Fruit fly (Drosophila melanogaster) whole organism, embryonic: ENCODE results near the gene Rlb1.

Experiments used
- CG10565 ChIP-seq: fragments of 200-800 bp; sonication (Bioruptor generic); optimal IDR thresholded peaks from 3 replicates; lab custom pipeline; 2016; ENCODE audit warnings: missing biosample characterization, mild to moderate bottlenecking, missing genetic modification characterization
- CG11247 ChIP-seq: fragments of 200-800 bp; sonication (Bioruptor generic); IDR thresholded peaks from 2 replicates; pipeline ENCODE4 v1.3.6; 2022; ENCODE audit warnings: missing biosample characterization, missing genetic modification characterization
- CG11723 ChIP-seq: fragments of 200-800 bp; sonication (Bioruptor generic); optimal IDR thresholded peaks from 2 replicates; lab custom pipeline; 2017; ENCODE audit warnings: missing biosample characterization, mild to moderate bottlenecking, missing genetic modification characterization
- CG12219 ChIP-seq: fragments of 200-800 bp; sonication (Bioruptor generic); optimal IDR thresholded peaks from 3 replicates; lab custom pipeline; 2018; ENCODE audit warnings: missing biosample characterization, mild to moderate bottlenecking, missing genetic modification characterization
- CG12236 ChIP-seq: fragments of 200-800 bp; sonication (Bioruptor generic); optimal IDR thresholded peaks from 2 replicates; lab custom pipeline; 2016; ENCODE audit warnings: missing biosample characterization, missing genetic modification characterization
- CG15073 ChIP-seq: fragments of 200-800 bp; sonication (Bioruptor generic); optimal IDR thresholded peaks from 2 replicates; lab custom pipeline; 2016; ENCODE audit warnings: missing biosample characterization, missing genetic modification characterization
- CG15514 ChIP-seq: fragments of 200-800 bp; sonication (Bioruptor generic); optimal IDR thresholded peaks from 3 replicates; lab custom pipeline; 2017; ENCODE audit warnings: missing biosample characterization, missing genetic modification characterization, mild to moderate bottlenecking, moderate library complexity, missing genetic modification reagents
- CG15696 ChIP-seq: fragments of 200-800 bp; sonication (Bioruptor generic); optimal IDR thresholded peaks from 2 replicates; lab custom pipeline; 2019; ENCODE audit warnings: missing biosample characterization, mild to moderate bottlenecking, missing genetic modification characterization, moderate library complexity
- CG16815 ChIP-seq: fragments of 200-800 bp; sonication (Bioruptor generic); optimal IDR thresholded peaks from 3 replicates; lab custom pipeline; 2017; ENCODE audit warnings: missing biosample characterization, mild to moderate bottlenecking, missing genetic modification characterization
- CG17186 ChIP-seq: fragments of 200-800 bp; sonication (Bioruptor generic); optimal IDR thresholded peaks from 3 replicates; lab custom pipeline; 2017; ENCODE audit warnings: missing biosample characterization, missing genetic modification reagents, missing genetic modification characterization
- CG17385 ChIP-seq: fragments of 200-800 bp; sonication (Bioruptor generic); optimal IDR thresholded peaks from 3 replicates; lab custom pipeline; 2018; ENCODE audit warnings: missing biosample characterization, mild to moderate bottlenecking, missing genetic modification characterization
- CG2120 ChIP-seq: fragments of 200-800 bp; sonication (Bioruptor generic); optimal IDR thresholded peaks from 3 replicates; lab custom pipeline; 2016; ENCODE audit warnings: missing biosample characterization, missing genetic modification characterization
- CG3163 ChIP-seq: fragments of 200-800 bp; sonication (Bioruptor generic); optimal IDR thresholded peaks from 3 replicates; lab custom pipeline; 2016; ENCODE audit warnings: missing biosample characterization, missing genetic modification characterization
- CG32532 ChIP-seq: fragments of 200-800 bp; sonication (Bioruptor generic); IDR thresholded peaks from 2 replicates; pipeline ENCODE4 v1.3.6; 2022; ENCODE audit warnings: missing biosample characterization, missing genetic modification characterization
- CG34376 ChIP-seq: fragments of 200-800 bp; sonication (Bioruptor generic); optimal IDR thresholded peaks from 2 replicates; lab custom pipeline; 2018; ENCODE audit warnings: missing biosample characterization, mild to moderate bottlenecking, missing genetic modification characterization
- CG3726 ChIP-seq: fragments of 200-800 bp; sonication (Bioruptor generic); IDR thresholded peaks from 3 replicates; pipeline ENCODE4, ENCODE4 v1.3.6; 2022; ENCODE audit warnings: missing biosample characterization, missing genetic modification characterization
- CG6175 ChIP-seq: fragments of 200-800 bp; sonication (Bioruptor generic); IDR thresholded peaks from 3 replicates; pipeline ENCODE4 v1.3.6; 2022; ENCODE audit warnings: missing biosample characterization, missing genetic modification characterization
- CG6683 ChIP-seq: fragments of 200-800 bp; sonication (Bioruptor generic); optimal IDR thresholded peaks from 2 replicates; lab custom pipeline; 2017; ENCODE audit warnings: missing biosample characterization, mild to moderate bottlenecking, missing genetic modification characterization, missing genetic modification reagents
- CkIIα-i1 ChIP-seq: fragments of 200-800 bp; sonication (Bioruptor generic); IDR thresholded peaks from 2 replicates; pipeline ENCODE4 v1.3.6; 2022; ENCODE audit warnings: missing biosample characterization, missing genetic modification characterization
- Dfd ChIP-seq, 2 experiments: fragments of >200 bp; optimal IDR thresholded peaks; 2 replicates each; lab custom pipeline; 2017; ENCODE audit warnings: missing biosample characterization in 2 of 2, missing genetic modification characterization in 2 of 2
- Doc2 ChIP-seq: fragments of 200-800 bp; sonication (Bioruptor generic); IDR thresholded peaks from 2 replicates; pipeline ENCODE4 v1.3.6; 2022; ENCODE audit warnings: missing biosample characterization, missing genetic modification characterization
- Dref ChIP-seq: fragments of 200-800 bp; sonication (Bioruptor generic); IDR thresholded peaks from 2 replicates; pipeline ENCODE4 v1.3.6; 2022; ENCODE audit warnings: missing biosample characterization, missing genetic modification characterization
- Gsc ChIP-seq: fragments of 200-800 bp; sonication (Bioruptor generic); IDR thresholded peaks from 2 replicates; pipeline ENCODE4 v1.3.6; 2022; ENCODE audit warnings: missing biosample characterization, missing genetic modification characterization
- Hr39 ChIP-seq: fragments of >200 bp; optimal IDR thresholded peaks from 2 replicates; lab custom pipeline; 2017
- MESR4 ChIP-seq: fragments of 200-800 bp; sonication (Bioruptor generic); optimal IDR thresholded peaks from 2 replicates; lab custom pipeline; 2018; ENCODE audit warnings: missing biosample characterization, mild to moderate bottlenecking, missing genetic modification characterization, moderate library complexity
- Max ChIP-seq: fragments of 200-800 bp; sonication (Bioruptor generic); optimal IDR thresholded peaks from 2 replicates; lab custom pipeline; 2016; ENCODE audit warnings: missing biosample characterization, mild to moderate bottlenecking, missing genetic modification characterization
- NC2α ChIP-seq: fragments of 200-800 bp; sonication (Bioruptor generic); optimal IDR thresholded peaks from 2 replicates; lab custom pipeline; 2016; ENCODE audit warnings: missing biosample characterization, missing genetic modification characterization
- Nf-YC ChIP-seq: fragments of 200-800 bp; optimal IDR thresholded peaks from 3 replicates; lab custom pipeline; 2019; ENCODE audit warnings: missing biosample characterization, mild to moderate bottlenecking, missing genetic modification characterization, moderate library complexity
- Spps ChIP-seq: fragments of 200-800 bp; sonication (Bioruptor generic); optimal IDR thresholded peaks from 2 replicates; lab custom pipeline; 2018; ENCODE audit warnings: missing biosample characterization, mild to moderate bottlenecking, missing genetic modification characterization
- ara ChIP-seq: fragments of 200-800 bp; sonication (Bioruptor generic); IDR thresholded peaks from 2 replicates; pipeline ENCODE4 v1.3.6; 2022; ENCODE audit warnings: missing biosample characterization, missing genetic modification characterization
- bab2 ChIP-seq: fragments of 200-800 bp; sonication (Bioruptor generic); optimal IDR thresholded peaks from 2 replicates; lab custom pipeline; 2016; ENCODE audit warnings: missing biosample characterization, missing genetic modification characterization
- bigmax ChIP-seq: fragments of 200-800 bp; sonication (Bioruptor generic); optimal IDR thresholded peaks from 2 replicates; lab custom pipeline; 2018; ENCODE audit warnings: missing biosample characterization, mild to moderate bottlenecking, missing genetic modification characterization
- bowl ChIP-seq: fragments of 200-800 bp; sonication (Bioruptor generic); IDR thresholded peaks from 2 replicates; pipeline ENCODE4 v1.3.6; 2022; ENCODE audit warnings: missing biosample characterization, missing genetic modification characterization
- cas ChIP-seq: fragments of 200-800 bp; sonication (Bioruptor generic); IDR thresholded peaks from 2 replicates; pipeline ENCODE4 v1.3.6; 2022; ENCODE audit warnings: missing biosample characterization, missing genetic modification characterization
- emc ChIP-seq: fragments of 200-800 bp; sonication (Bioruptor generic); optimal IDR thresholded peaks from 2 replicates; lab custom pipeline; 2016; ENCODE audit warnings: missing biosample characterization, missing genetic modification characterization
- eyg ChIP-seq: fragments of 200-800 bp; sonication (Bioruptor generic); optimal IDR thresholded peaks from 3 replicates; lab custom pipeline; 2016; ENCODE audit warnings: missing biosample characterization, missing genetic modification characterization
- grn ChIP-seq: fragments of 200-800 bp; sonication (Bioruptor generic); optimal IDR thresholded peaks from 3 replicates; lab custom pipeline; 2017; ENCODE audit warnings: missing biosample characterization, missing genetic modification characterization
- gro ChIP-seq: fragments of 200-800 bp; sonication (Bioruptor generic); optimal IDR thresholded peaks from 2 replicates; lab custom pipeline; 2016; ENCODE audit warnings: missing biosample characterization, missing genetic modification characterization
- hkb ChIP-seq, 2 experiments: fragments of 200-800 bp in 1 of 2; fragments of >200 bp in 1 of 2; sonication (Bioruptor generic) in 1 of 2; IDR thresholded peaks in 1 of 2; optimal IDR thresholded peaks in 1 of 2; 2 replicates each; pipeline versions ENCODE4 v1.3.6 to Lab custom; 2017 to 2022; ENCODE audit warnings: missing biosample characterization in 1 of 2, missing genetic modification characterization in 1 of 2
- mirr ChIP-seq: fragments of 200-800 bp; sonication (Bioruptor generic); optimal IDR thresholded peaks from 3 replicates; lab custom pipeline; 2018; ENCODE audit warnings: missing biosample characterization, mild to moderate bottlenecking, missing genetic modification characterization
- nmo ChIP-seq: fragments of 200-800 bp; sonication (Bioruptor generic); optimal IDR thresholded peaks from 2 replicates; lab custom pipeline; 2018; ENCODE audit warnings: missing biosample characterization, mild to moderate bottlenecking, missing genetic modification characterization, moderate library complexity
- nom ChIP-seq: fragments of 200-800 bp; sonication (Bioruptor generic); optimal IDR thresholded peaks from 2 replicates; lab custom pipeline; 2017; ENCODE audit warnings: missing biosample characterization, missing genetic modification characterization, mild to moderate bottlenecking, moderate library complexity, missing genetic modification reagents
- rib ChIP-seq: fragments of 200-800 bp; sonication (Bioruptor generic); IDR thresholded peaks from 2 replicates; pipeline ENCODE4 v1.3.6; 2022; ENCODE audit warnings: missing biosample characterization, missing genetic modification characterization
- ro ChIP-seq: fragments of 200-800 bp; sonication (Bioruptor generic); IDR thresholded peaks from 2 replicates; pipeline ENCODE4 v1.3.6; 2022; ENCODE audit warnings: missing biosample characterization, missing genetic modification characterization
- sens ChIP-seq: fragments of 200-800 bp; sonication (Bioruptor generic); peaks from one replicate; lab custom pipeline; 2016; ENCODE audit warnings: missing biosample characterization, missing genetic modification characterization
- sr ChIP-seq: fragments of 200-800 bp; sonication (Bioruptor generic); IDR thresholded peaks from 3 replicates; pipeline ENCODE4 v1.3.6; 2022; ENCODE audit warnings: missing biosample characterization, missing genetic modification characterization
- ssp ChIP-seq: fragments of 200-800 bp; sonication (Bioruptor generic); IDR thresholded peaks from 2 replicates; pipeline ENCODE4 v1.3.6; 2022; ENCODE audit warnings: missing biosample characterization, missing genetic modification characterization
- ttk ChIP-seq: fragments of 200-800 bp; sonication (Bioruptor generic); IDR thresholded peaks from 2 replicates; pipeline ENCODE4 v2.1.2; 2022; ENCODE audit warnings: missing biosample characterization, missing genetic modification characterization
- wor ChIP-seq: fragments of 200-800 bp; sonication (Bioruptor generic); IDR thresholded peaks from 2 replicates; pipeline ENCODE4 v1.3.6; 2022; ENCODE audit warnings: missing biosample characterization, missing genetic modification characterization

Rlb1 gene

DNA sequence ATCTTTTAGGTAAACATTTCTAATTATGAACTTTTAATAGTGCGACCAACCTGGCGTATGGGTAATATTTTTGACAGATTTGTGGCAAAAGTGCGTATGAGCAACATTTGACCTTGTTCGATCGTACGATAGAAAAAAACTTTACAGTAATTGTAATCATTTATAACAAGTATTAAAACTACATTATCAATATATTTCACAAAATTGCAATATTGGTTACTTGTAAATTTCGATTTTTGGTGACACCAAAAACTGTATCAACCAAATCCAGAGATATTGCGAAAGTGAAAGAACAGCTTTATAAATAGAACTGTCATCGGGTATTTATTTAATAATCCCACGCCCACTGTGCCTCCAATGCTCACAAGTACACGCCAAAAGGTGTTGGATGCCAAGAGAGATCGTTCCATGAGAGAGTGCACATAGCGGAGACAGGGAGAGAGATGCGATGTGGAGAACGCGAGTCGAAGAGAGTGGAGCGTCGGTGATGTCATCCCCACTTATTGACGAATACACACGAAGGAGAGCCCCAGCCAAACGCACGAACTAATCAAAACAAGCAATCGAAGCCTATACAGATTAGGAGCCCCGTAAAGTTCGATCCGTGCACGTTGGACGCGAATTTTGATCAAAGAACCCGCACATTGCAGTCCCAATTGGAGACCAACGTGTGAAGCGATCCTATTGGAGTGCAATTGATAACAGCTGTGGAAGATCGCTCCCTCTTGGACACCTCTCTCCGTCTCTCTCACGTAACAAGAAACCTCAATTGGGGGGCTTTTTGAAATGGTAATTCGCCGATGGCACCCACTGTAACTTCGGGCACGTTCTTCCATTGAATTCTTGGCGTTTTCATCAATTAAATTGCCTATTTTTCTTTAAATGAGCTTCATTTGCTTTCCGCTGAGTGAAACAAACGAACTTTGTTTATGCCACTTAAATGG is 20.3 kb downstream of the Rlb1 start (continued):
- peak; percentile 87 for TF ChIP-seq emc
- TF ChIP-seq CG15514: peak; percentile 83
- TF ChIP-seq bowl: peak; percentile 40; the same call in 1 of the 2 replicates
- peak; percentile 92 for TF ChIP-seq Nf-YC (tag; lab: Kevin White, UChicago)
- TF ChIP-seq CG16815: peak; percentile 96
- TF ChIP-seq CG15073: peak; percentile 71
- peak; percentile 78 for TF ChIP-seq Gsc (GFP tag; lab: Robert Waterston, UW)
- TF ChIP-seq CG17385 (GFP tag; lab: Kevin White, UChicago): peak; percentile 93
- TF ChIP-seq eyg (GFP tag; lab: Kevin White, UChicago): peak; percentile 85
- TF ChIP-seq Spps: peak; percentile 84
- TF ChIP-seq Dfd (GFP tag; optimal IDR thresholded peaks at IDR 0.05; lab: Kevin White, UChicago): peak in 1 of 2 experiments; percentile 83
- peak; percentile 38 for TF ChIP-seq grn (GFP tag; lab: Kevin White, UChicago)
- TF ChIP-seq Doc2 (GFP tag; lab: Robert Waterston, UW): peak; percentile 72
- TF ChIP-seq CG15696 (tag; lab: Kevin White, UChicago): peak; percentile 71
- peak; percentile 92 for TF ChIP-seq CG32532 (GFP tag; lab: Robert Waterston, UW)
- no peak for TF ChIP-seq Hr39 (lab: Kevin White, UChicago)
- peak; percentile 83 for TF ChIP-seq ssp (GFP tag; lab: Robert Waterston, UW)
- TF ChIP-seq NC2α: peak; percentile 75
- peak; percentile 2 for TF ChIP-seq bigmax (GFP tag; lab: Kevin White, UChicago)
- TF ChIP-seq nmo (GFP tag; lab: Kevin White, UChicago): peak; percentile 98
- peak; percentile 95 for TF ChIP-seq CG12219 (GFP tag; lab: Kevin White, UChicago)
- TF ChIP-seq CG3726: peak; percentile 62; the same call in 1 of the 3 replicates
- peak; percentile 87 for TF ChIP-seq nom (GFP tag; lab: Kevin White, UChicago)
- TF ChIP-seq CG10565: peak; percentile 63
- TF ChIP-seq MESR4 (GFP tag; lab: Kevin White, UChicago): peak; percentile 16
- peak; percentile 80 for TF ChIP-seq mirr
- 0 out of 2 replicates have a peak, but pooled peaks have one; percentile 30 for TF ChIP-seq CkIIα-i1 (GFP tag; lab: Robert Waterston, UW)
- peak; percentile 92 for TF ChIP-seq gro (GFP tag; lab: Kevin White, UChicago)
- TF ChIP-seq CG11723 (GFP tag; lab: Kevin White, UChicago): peak; percentile 96
- TF ChIP-seq rib (GFP tag; lab: Robert Waterston, UW): no peak; the same call in 1 of the 2 replicates
- peak; percentile 99 for TF ChIP-seq sens (GFP tag; lab: Kevin White, UChicago)
- peak; percentile 82 for TF ChIP-seq CG6175 (GFP tag; lab: Robert Waterston, UW)
- peak; percentile 73; the same call in 1 of the 2 replicates for TF ChIP-seq CG11247 (GFP tag; lab: Robert Waterston, UW)
- TF ChIP-seq bab2: peak; percentile 88
- peak; percentile 63 for TF ChIP-seq CG3163 (GFP tag; lab: Kevin White, UChicago)
- peak; percentile 78 for TF ChIP-seq ttk
- TF ChIP-seq hkb (optimal IDR thresholded peaks at IDR 0.05; lab: Kevin White, UChicago): no peak
- peak; percentile 89 for TF ChIP-seq hkb (GFP tag; IDR thresholded peaks at IDR 0.05; lab: Robert Waterston, UW)
- peak; percentile 94 for TF ChIP-seq Max (GFP tag; lab: Kevin White, UChicago)
- TF ChIP-seq CG34376: peak; percentile 96
- peak; percentile 64; the same call in 1 of the 3 replicates for TF ChIP-seq sr (GFP tag; lab: Robert Waterston, UW)
- TF ChIP-seq CG2120 (GFP tag; lab: Kevin White, UChicago): peak; percentile 97
- TF ChIP-seq CG6683 (GFP tag; lab: Kevin White, UChicago): peak; percentile 94
- no peak for TF ChIP-seq Dref (GFP tag; lab: Robert Waterston, UW)
- peak; percentile 69 for TF ChIP-seq CG12236 (GFP tag; lab: Kevin White, UChicago)
- TF ChIP-seq wor (GFP tag; lab: Robert Waterston, UW): peak; percentile 90
- peak; percentile 77 for TF ChIP-seq ara (GFP tag; lab: Robert Waterston, UW)
- TF ChIP-seq ro: peak; percentile 82; the same call in 1 of the 2 replicates
- peak; percentile 61 for TF ChIP-seq cas (GFP tag; lab: Robert Waterston, UW)
- peak; percentile 79 for TF ChIP-seq CG17186 (GFP tag; lab: Kevin White, UChicago)
